Fruit fly (Drosophila melanogaster) whole organism, embryonic: Measurements from ENCODE around the gene Syx1A.
A peak's percentile ranks its signal among the peaks of the same experiment; 100 is the strongest.

ENCODE experiments used
- Abd-B ChIP-seq: fragments of 200-800 bp; sonication (Bioruptor generic); optimal IDR thresholded peaks from 2 replicates; lab custom pipeline; 2018; ENCODE audit warnings: missing biosample characterization, mild to moderate bottlenecking, missing genetic modification characterization, moderate library complexity
- BEAF-32 ChIP-seq: fragments of 200-800 bp; sonication (Bioruptor generic); optimal IDR thresholded peaks from 3 replicates; lab custom pipeline; 2017; ENCODE audit warnings: missing biosample characterization, missing genetic modification characterization, mild to moderate bottlenecking, moderate library complexity, missing genetic modification reagents
- CG11247 ChIP-seq: fragments of 200-800 bp; sonication (Bioruptor generic); IDR thresholded peaks from 2 replicates; pipeline ENCODE4 v1.3.6; 2022; ENCODE audit warnings: missing biosample characterization, missing genetic modification characterization
- CG11456 ChIP-seq: fragments of 200-800 bp; sonication (Bioruptor generic); IDR thresholded peaks from 3 replicates; pipeline ENCODE4 v1.3.6; 2022; ENCODE audit warnings: missing biosample characterization, missing genetic modification characterization
- CG11560 ChIP-seq: fragments of 200-800 bp; sonication (Bioruptor generic); IDR thresholded peaks from 3 replicates; pipeline ENCODE4 v1.3.6; 2022; ENCODE audit warnings: missing biosample characterization, missing genetic modification characterization
- CG13287 ChIP-seq: fragments of 200-800 bp; sonication (Bioruptor generic); IDR thresholded peaks from 2 replicates; pipeline ENCODE4 v1.3.6; 2022; ENCODE audit warnings: missing biosample characterization, missing genetic modification characterization; ENCODE audit not compliant: partially characterized antibody
- CG15011 ChIP-seq: fragments of 200-800 bp; sonication (Bioruptor generic); optimal IDR thresholded peaks from 3 replicates; lab custom pipeline; 2018; ENCODE audit warnings: missing biosample characterization, mild to moderate bottlenecking, missing genetic modification characterization
- CG15514 ChIP-seq: fragments of 200-800 bp; sonication (Bioruptor generic); optimal IDR thresholded peaks from 3 replicates; lab custom pipeline; 2017; ENCODE audit warnings: missing biosample characterization, missing genetic modification characterization, mild to moderate bottlenecking, moderate library complexity, missing genetic modification reagents
- CG16779 ChIP-seq: fragments of 200-800 bp; sonication (Bioruptor generic); IDR thresholded peaks from 2 replicates; pipeline ENCODE4 v1.3.6; 2022; ENCODE audit warnings: missing biosample characterization, missing genetic modification characterization
- CG2116 ChIP-seq: fragments of 200-800 bp; sonication (Bioruptor generic); optimal IDR thresholded peaks from 3 replicates; lab custom pipeline; 2018; ENCODE audit warnings: missing biosample characterization, mild to moderate bottlenecking, missing genetic modification characterization
- CG34422 ChIP-seq: fragments of 200-800 bp; sonication (Bioruptor generic); IDR thresholded peaks from 3 replicates; pipeline ENCODE4 v1.3.6; 2022; ENCODE audit warnings: missing biosample characterization, missing genetic modification characterization
- CG3995 ChIP-seq: fragments of 200-800 bp; sonication (Bioruptor generic); optimal IDR thresholded peaks from 3 replicates; lab custom pipeline; 2016; ENCODE audit warnings: missing biosample characterization, missing genetic modification characterization
- CG4424 ChIP-seq: fragments of 200-800 bp; sonication (Bioruptor generic); optimal IDR thresholded peaks from 3 replicates; lab custom pipeline; 2016; ENCODE audit warnings: missing biosample characterization, missing genetic modification characterization
- CG6272 ChIP-seq: fragments of 200-800 bp; sonication (Bioruptor generic); IDR thresholded peaks from 2 replicates; pipeline ENCODE4 v1.3.6; 2022; ENCODE audit warnings: missing biosample characterization, missing genetic modification characterization
- CG7745 ChIP-seq: fragments of 200-800 bp; sonication (Bioruptor generic); optimal IDR thresholded peaks from 2 replicates; lab custom pipeline; 2018; ENCODE audit warnings: missing biosample characterization, mild to moderate bottlenecking, missing genetic modification characterization, moderate library complexity
- CG8924 ChIP-seq: fragments of 200-800 bp; optimal IDR thresholded peaks from 3 replicates; lab custom pipeline; 2019; ENCODE audit warnings: missing biosample characterization, mild to moderate bottlenecking, missing genetic modification characterization, moderate library complexity
- CG9437 ChIP-seq: fragments of 200-800 bp; sonication (Bioruptor generic); optimal IDR thresholded peaks from 2 replicates; lab custom pipeline; 2018; ENCODE audit warnings: missing biosample characterization, mild to moderate bottlenecking, missing genetic modification characterization
- CG9876 ChIP-seq: fragments of 200-800 bp; sonication (Bioruptor generic); optimal IDR thresholded peaks from 2 replicates; lab custom pipeline; 2016; ENCODE audit warnings: missing biosample characterization, missing genetic modification characterization
- Dll ChIP-seq: fragments of 200-800 bp; sonication (Bioruptor generic); IDR thresholded peaks from 4 replicates; pipeline ENCODE4 v1.3.6; 2022; ENCODE audit warnings: missing biosample characterization, missing genetic modification characterization; ENCODE audit not compliant: partially characterized antibody
- Dp ChIP-seq: fragments of 200-800 bp; sonication (Bioruptor generic); optimal IDR thresholded peaks from 2 replicates; lab custom pipeline; 2018; ENCODE audit warnings: missing biosample characterization, mild to moderate bottlenecking, missing genetic modification characterization, moderate library complexity
- Dref ChIP-seq: fragments of 200-800 bp; sonication (Bioruptor generic); IDR thresholded peaks from 2 replicates; pipeline ENCODE4 v1.3.6; 2022; ENCODE audit warnings: missing biosample characterization, missing genetic modification characterization
- E2f2 ChIP-seq: fragments of 200-800 bp; sonication (Bioruptor generic); IDR thresholded peaks from 2 replicates; pipeline ENCODE4 v1.3.6; 2022; ENCODE audit warnings: missing biosample characterization, missing genetic modification characterization
- Kr ChIP-seq: fragments of 200-800 bp; sonication (Bioruptor generic); optimal IDR thresholded peaks from 2 replicates; lab custom pipeline; 2017; ENCODE audit warnings: missing biosample characterization, mild to moderate bottlenecking, missing genetic modification characterization
- MBD-R2 ChIP-seq: fragments of 200-800 bp; sonication (Bioruptor generic); IDR thresholded peaks from 2 replicates; pipeline ENCODE4 v1.3.6; 2022; ENCODE audit warnings: missing biosample characterization, missing genetic modification characterization
- MESR4 ChIP-seq: fragments of 200-800 bp; sonication (Bioruptor generic); optimal IDR thresholded peaks from 2 replicates; lab custom pipeline; 2018; ENCODE audit warnings: missing biosample characterization, mild to moderate bottlenecking, missing genetic modification characterization, moderate library complexity
- NK7.1 ChIP-seq: fragments of 200-800 bp; sonication (Bioruptor generic); optimal IDR thresholded peaks from 3 replicates; lab custom pipeline; 2016; ENCODE audit warnings: missing biosample characterization, missing genetic modification characterization
- Pdp1 ChIP-seq, 2 experiments: fragments of 200-800 bp; sonication (Bioruptor generic); optimal IDR thresholded peaks; 3 replicates each; lab custom pipeline; 2016; ENCODE audit warnings: missing biosample characterization in 2 of 2, missing genetic modification characterization in 2 of 2, mild to moderate bottlenecking in 1 of 2, moderate library complexity in 1 of 2
- Ptx1 ChIP-seq: fragments of 200-800 bp; sonication (Bioruptor generic); IDR thresholded peaks from 2 replicates; pipeline ENCODE4 v1.3.6; 2022; ENCODE audit warnings: missing biosample characterization, missing genetic modification characterization
- Scr ChIP-seq: fragments of 200-800 bp; sonication (Bioruptor generic); IDR thresholded peaks from 2 replicates; pipeline ENCODE4 v1.3.6; 2022; ENCODE audit warnings: missing biosample characterization, missing genetic modification characterization; ENCODE audit not compliant: partially characterized antibody
- Ssrp ChIP-seq: fragments of 200-800 bp; sonication (Bioruptor generic); optimal IDR thresholded peaks from 2 replicates; lab custom pipeline; 2018; ENCODE audit warnings: missing biosample characterization, mild to moderate bottlenecking, missing genetic modification characterization, moderate library complexity
- Trl ChIP-seq, 3 experiments: fragments of >200 bp in 2 of 3; fragments of 200-800 bp in 1 of 3; sonication (Bioruptor generic) in 1 of 3; optimal IDR thresholded peaks; 2 replicates in 1 of 3; 3 replicates in 2 of 3; lab custom pipeline; 2016 to 2017; ENCODE audit warnings: missing biosample characterization in 1 of 3, missing genetic modification characterization in 1 of 3
- bigmax ChIP-seq: fragments of 200-800 bp; sonication (Bioruptor generic); optimal IDR thresholded peaks from 2 replicates; lab custom pipeline; 2018; ENCODE audit warnings: missing biosample characterization, mild to moderate bottlenecking, missing genetic modification characterization
- crp ChIP-seq, 2 experiments: fragments of 200-800 bp; sonication (Bioruptor generic); optimal IDR thresholded peaks; 2 replicates in 1 of 2; 3 replicates in 1 of 2; lab custom pipeline; 2017; ENCODE audit warnings: missing biosample characterization in 2 of 2, missing genetic modification characterization in 2 of 2, mild to moderate bottlenecking in 1 of 2, moderate library complexity in 1 of 2
- gro ChIP-seq: fragments of 200-800 bp; sonication (Bioruptor generic); optimal IDR thresholded peaks from 2 replicates; lab custom pipeline; 2016; ENCODE audit warnings: missing biosample characterization, missing genetic modification characterization
- hbn ChIP-seq: fragments of 200-800 bp; sonication (Bioruptor generic); IDR thresholded peaks from 2 replicates; pipeline ENCODE4 v1.3.6; 2022; ENCODE audit warnings: missing biosample characterization, missing genetic modification characterization; ENCODE audit not compliant: partially characterized antibody
- ken ChIP-seq: fragments of 200-800 bp; sonication (Bioruptor generic); IDR thresholded peaks from 3 replicates; pipeline ENCODE4 v1.3.6; 2022; ENCODE audit warnings: missing biosample characterization, missing genetic modification characterization
- lbe ChIP-seq: fragments of 200-800 bp; sonication (Bioruptor generic); optimal IDR thresholded peaks from 2 replicates; lab custom pipeline; 2016; ENCODE audit warnings: missing biosample characterization, mild to moderate bottlenecking, missing genetic modification characterization
- lov ChIP-seq, 2 experiments: fragments of 200-800 bp in 1 of 2; fragments of >200 bp in 1 of 2; sonication (Bioruptor generic) in 1 of 2; IDR thresholded peaks in 1 of 2; optimal IDR thresholded peaks in 1 of 2; 2 replicates in 1 of 2; 3 replicates in 1 of 2; pipeline versions ENCODE4 v1.3.6 to Lab custom; 2017 to 2022; ENCODE audit warnings: missing biosample characterization in 1 of 2, missing genetic modification characterization in 1 of 2
- pan ChIP-seq, 4 experiments: fragments of >200 bp in 3 of 4; fragments of 200-800 bp in 1 of 4; sonication (Bioruptor generic) in 1 of 4; optimal IDR thresholded peaks in 3 of 4; IDR thresholded peaks in 1 of 4; 2 replicates each; pipeline versions ENCODE4 v1.3.6 to Lab custom; 2017 to 2022; ENCODE audit warnings: missing biosample characterization in 2 of 4, missing genetic modification characterization in 2 of 4, mixed read lengths in 1 of 4
- pzg ChIP-seq: fragments of 200-800 bp; sonication (Bioruptor generic); optimal IDR thresholded peaks from 3 replicates; lab custom pipeline; 2018; ENCODE audit warnings: missing biosample characterization, mild to moderate bottlenecking, missing genetic modification characterization, moderate library complexity
- run ChIP-seq: fragments of 200-800 bp; sonication (Bioruptor generic); optimal IDR thresholded peaks from 3 replicates; lab custom pipeline; 2018; ENCODE audit warnings: missing biosample characterization, mild to moderate bottlenecking, missing genetic modification characterization
- sens ChIP-seq: fragments of 200-800 bp; sonication (Bioruptor generic); peaks from one replicate; lab custom pipeline; 2016; ENCODE audit warnings: missing biosample characterization, missing genetic modification characterization
- trem ChIP-seq: fragments of 200-800 bp; optimal IDR thresholded peaks from 3 replicates; lab custom pipeline; 2019; ENCODE audit warnings: missing biosample characterization, mild to moderate bottlenecking, missing genetic modification characterization, moderate library complexity

Syx1A gene

dm6 chr3R:24054227-24054626, 51.3 kb downstream of the Syx1A start, which contains the start of gene CG6000:
CG6000 (plus strand) TSS chr3R:24054391.
- peak; percentile 5 for TF ChIP-seq CG2116 (GFP tag; lab: Kevin White, UChicago)
- peak in 1 of 2 experiments; percentile 97 for TF ChIP-seq Pdp1 (GFP tag; optimal IDR thresholded peaks at IDR 0.05; lab: Kevin White, UChicago)
- TF ChIP-seq MESR4 (GFP tag; lab: Kevin White, UChicago) = peak; percentile 20
- TF ChIP-seq pzg (GFP tag; lab: Kevin White, UChicago) = peak; percentile 33
- TF ChIP-seq Trl (optimal IDR thresholded peaks at IDR 0.05; lab: Kevin White, UChicago) = no peak
- TF ChIP-seq Trl (GFP tag; optimal IDR thresholded peaks at IDR 0.05; lab: Kevin White, UChicago) = no peak
- TF ChIP-seq CG34422 (GFP tag; lab: Robert Waterston, UW) = peak; percentile 6; the same call in 1 of the 3 replicates
- no peak for TF ChIP-seq CG7745 (tag; lab: Kevin White, UChicago)
- no peak for TF ChIP-seq CG11247
- TF ChIP-seq Kr (GFP tag; lab: Kevin White, UChicago) = no peak
- TF ChIP-seq gro (GFP tag; lab: Kevin White, UChicago) = no peak
- no peak for TF ChIP-seq bigmax
- TF ChIP-seq run = no peak
- TF ChIP-seq sens (GFP tag; lab: Kevin White, UChicago) = peak; percentile 73
- peak; percentile 39; the same call in 1 of the 3 replicates for TF ChIP-seq CG11560
- TF ChIP-seq Dref = peak; percentile 38; the same call in 1 of the 2 replicates
- TF ChIP-seq Abd-B (GFP tag; lab: Kevin White, UChicago) = no peak
- TF ChIP-seq trem (tag; lab: Kevin White, UChicago) = peak; percentile 31
- no peak for TF ChIP-seq Ptx1 (GFP tag; lab: Robert Waterston, UW)
- TF ChIP-seq Dll (GFP tag; lab: Robert Waterston, UW) = 0 out of 4 replicates have a peak, but pooled peaks have one; percentile 33
- no peak for TF ChIP-seq CG9876 (GFP tag; lab: Kevin White, UChicago)
- no peak for TF ChIP-seq Ssrp
- TF ChIP-seq MBD-R2 (GFP tag; lab: Robert Waterston, UW) = peak; percentile 55
- no peak for TF ChIP-seq CG11456 (GFP tag; lab: Robert Waterston, UW)
- no peak for TF ChIP-seq lov (optimal IDR thresholded peaks at IDR 0.05; lab: Kevin White, UChicago)
- no peak for TF ChIP-seq lov (GFP tag; IDR thresholded peaks at IDR 0.05; lab: Robert Waterston, UW)
- peak in 1 of 2 experiments; percentile 87 for TF ChIP-seq crp (GFP tag; optimal IDR thresholded peaks at IDR 0.05; lab: Kevin White, UChicago)
- TF ChIP-seq Scr (GFP tag; lab: Robert Waterston, UW) = peak; percentile 29; the same call in 1 of the 2 replicates
- TF ChIP-seq ken (GFP tag; lab: Robert Waterston, UW) = no peak
- TF ChIP-seq hbn = 0 out of 2 replicates have a peak, but pooled peaks have one; percentile 31
- TF ChIP-seq CG6272 (GFP tag; lab: Robert Waterston, UW) = no peak
- peak; percentile 44 for TF ChIP-seq CG15514
- TF ChIP-seq BEAF-32 (GFP tag; lab: Kevin White, UChicago) = peak; percentile 9
- peak; percentile 49; the same call in 1 of the 2 replicates for TF ChIP-seq CG13287 (GFP tag; lab: Robert Waterston, UW)
- peak; percentile 88 for TF ChIP-seq Dp (GFP tag; lab: Kevin White, UChicago)
- TF ChIP-seq CG9437 (GFP tag; lab: Kevin White, UChicago) = peak; percentile 22
- no peak for TF ChIP-seq CG15011
- peak; percentile 90 for TF ChIP-seq E2f2 (GFP tag; lab: Robert Waterston, UW)
- no peak for TF ChIP-seq pan (optimal IDR thresholded peaks at IDR 0.05; lab: Kevin White, UChicago)
- no peak for TF ChIP-seq pan (GFP tag; optimal IDR thresholded peaks at IDR 0.05 in 1 of 2, IDR thresholded peaks at IDR 0.05 in 1 of 2)
- TF ChIP-seq CG4424 (GFP tag; lab: Kevin White, UChicago) = no peak
- no peak for TF ChIP-seq CG16779 (GFP tag; lab: Robert Waterston, UW)
- TF ChIP-seq NK7.1 = no peak
- peak; percentile 60 for TF ChIP-seq CG3995 (GFP tag; lab: Kevin White, UChicago)
- TF ChIP-seq CG8924 = peak; percentile 5
- TF ChIP-seq lbe (GFP tag; lab: Kevin White, UChicago) = peak; percentile 10
